Worm (Caenorhabditis elegans) whole organism, L1 larva: Measurements from ENCODE around the gene C06A12.8.

Source experiments
- ama-1 ChIP-seq: fragments of 150-350 bp; optimal IDR thresholded peaks from 2 replicates; lab custom pipeline; 2014
- blmp-1 ChIP-seq: fragments of 150-350 bp; optimal IDR thresholded peaks from 2 replicates; lab custom pipeline; 2014; ENCODE audit warnings: missing biosample characterization, missing genetic modification characterization
- mdl-1 ChIP-seq, 2 experiments: fragments of 150-350 bp; optimal IDR thresholded peaks; 2 replicates each; lab custom pipeline; 2014 to 2017; ENCODE audit warnings: missing biosample characterization in 2 of 2, missing genetic modification characterization in 2 of 2, inconsistent platforms in 1 of 2
- rnt-1 ChIP-seq: sonication (generic microtip); optimal IDR thresholded peaks from 2 replicates; lab custom pipeline; 2016; ENCODE audit warnings: mild to moderate bottlenecking, missing genetic modification characterization, moderate library complexity, missing compliant biosample characterization
- sox-4 ChIP-seq: sonication (generic microtip); optimal IDR thresholded peaks from 2 replicates; lab custom pipeline; 2016; ENCODE audit warnings: missing genetic modification characterization, missing compliant biosample characterization
- unc-130 ChIP-seq: fragments of 150-350 bp; optimal IDR thresholded peaks from 2 replicates; lab custom pipeline; 2017; ENCODE audit warnings: missing biosample characterization, missing genetic modification characterization, inconsistent platforms

ce11 chrIV:17387442-17387967 is 49.6 kb upstream of the C06A12.8 start, which contains the start of gene T02D1.8:
- TF ChIP-seq sox-4, result no peak
- TF ChIP-seq mdl-1 (tag; optimal IDR thresholded peaks at IDR 0.05; lab: Kevin White, UChicago), result no peak
- no peak for TF ChIP-seq unc-130 (tag; lab: Kevin White, UChicago)
- no peak for TF ChIP-seq ama-1 (lab: Kevin White, UChicago)
- TF ChIP-seq rnt-1 (tag; lab: Kevin White, UChicago), result no peak
- no peak for TF ChIP-seq blmp-1 (tag; lab: Kevin White, UChicago)
